Worm (Caenorhabditis elegans) whole organism, L4/young adult: ENCODE results near the gene Y43F8B.25.

Experiments
- W03F9.2 ChIP-seq: fragments of 150-350 bp; optimal IDR thresholded peaks from 2 replicates; lab custom pipeline; 2014; ENCODE audit warnings: missing biosample characterization, missing genetic modification characterization
- dao-5 ChIP-seq: sonication (generic microtip); optimal IDR thresholded peaks from 2 replicates; lab custom pipeline; 2016; ENCODE audit warnings: missing genotype, missing genetic modification characterization, moderate library complexity, missing compliant biosample characterization
- him-1 ChIP-seq: sonication (generic microtip); optimal IDR thresholded peaks from 2 replicates; lab custom pipeline; 2016; ENCODE audit warnings: missing genotype, missing genetic modification reagents, missing genetic modification characterization, missing compliant biosample characterization

ce11 chrV:19510925-19511324 is 48.2 kb downstream of the Y43F8B.25 start:
- TF ChIP-seq him-1 (tag; lab: Kevin White, UChicago) (no peak), dao-5 (no peak), W03F9.2 (tag; lab: Kevin White, UChicago) (no peak)
